Worm (Caenorhabditis elegans): ENCODE data around the gene srh-281.

- TF ChIP-seq dao-5 (tag; optimal IDR thresholded peaks at IDR 0.05) = no peak
- TF ChIP-seq him-1 (tag; optimal IDR thresholded peaks at IDR 0.05) = no peak
Measured at ce11 chrV:16195379-16195778, 4.8 kb downstream of the srh-281 start, which contains the start of gene rabr-3.

Measured in whole organism, L4/young adult.